Worm (Caenorhabditis elegans): ENCODE results near the gene F19D8.2.

F19D8.2 gene

DNA sequence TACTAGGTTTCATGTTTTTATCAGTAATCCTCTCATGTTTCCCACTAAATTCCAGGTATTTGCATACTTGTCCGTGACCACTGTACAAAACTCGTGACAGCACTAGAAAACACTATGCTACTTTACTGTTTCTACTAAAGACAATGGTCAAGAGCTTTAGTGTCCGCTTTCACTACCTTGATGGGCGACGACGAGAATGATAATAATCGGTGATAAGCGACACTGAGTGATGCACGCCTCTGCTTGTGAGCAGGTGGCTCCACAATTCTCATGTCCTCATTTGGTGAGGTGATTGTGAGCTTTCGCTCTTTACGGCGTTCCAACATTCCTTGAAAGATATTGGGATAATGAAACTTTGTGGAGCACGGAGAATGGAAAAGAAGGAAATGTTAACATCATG, 31.0 kb upstream of the F19D8.2 start:
- TF ChIP-seq lim-6 (tag; optimal IDR thresholded peaks at IDR 0.05) (no peak), hlh-8 (tag; optimal IDR thresholded peaks at IDR 0.05) (no peak), madf-2 (tag; optimal IDR thresholded peaks at IDR 0.05) (no peak), hlh-30 (tag; optimal IDR thresholded peaks at IDR 0.05; ENCODE audit: insufficient read depth) (no peak), unc-3 (GFP tag; conservative IDR thresholded peaks at IDR 0.05) (no peak), unc-3 (tag; optimal IDR thresholded peaks at IDR 0.05) (no peak), ceh-22 (tag; optimal IDR thresholded peaks at IDR 0.05) (no peak), syd-9 (tag; optimal IDR thresholded peaks at IDR 0.05) (no peak), ceh-31 (tag; optimal IDR thresholded peaks at IDR 0.05) (no peak), hlh-15 (tag; optimal IDR thresholded peaks at IDR 0.05) (no peak), fax-1 (tag; optimal IDR thresholded peaks at IDR 0.05) (no peak), zip-5 (tag; optimal IDR thresholded peaks at IDR 0.05) (no peak), tbx-7 (tag; optimal IDR thresholded peaks at IDR 0.05) (no peak), dve-1 (tag; optimal IDR thresholded peaks at IDR 0.05) (no peak), pax-1 (tag; optimal IDR thresholded peaks at IDR 0.05) (no peak), nhr-11 (tag; optimal IDR thresholded peaks at IDR 0.05) (no peak), ceh-6 (GFP tag; optimal IDR thresholded peaks at IDR 0.05) (no peak), T23F11.4 (GFP tag; optimal IDR thresholded peaks at IDR 0.05) (no peak), pag-3 (tag; optimal IDR thresholded peaks at IDR 0.05; ENCODE audit: borderline replicate concordance) (no peak)

DNA sequence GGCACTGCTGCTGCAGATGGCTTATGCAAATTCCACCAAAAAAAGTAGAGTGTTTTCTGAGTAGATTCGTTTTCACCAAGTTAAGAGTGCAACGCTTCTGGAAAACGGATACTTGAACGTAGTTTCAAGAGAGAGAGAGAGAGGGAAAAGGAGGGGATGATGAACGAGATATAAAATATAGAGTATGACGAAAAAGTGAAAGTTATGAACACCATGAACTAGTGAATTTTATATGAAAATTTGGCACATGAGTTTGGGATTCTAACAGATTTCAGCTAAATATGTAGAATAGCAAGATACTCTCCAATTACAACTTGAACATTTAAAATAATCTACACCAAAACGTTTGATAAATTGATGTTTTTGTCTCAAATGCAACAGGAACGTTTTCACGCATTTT, 24.5 kb upstream of the F19D8.2 start, which contains the start of gene obr-3:
Gene obr-3 (minus strand): TSS at position 101 of the 400 bp plus-strand sequence.
- TF ChIP-seq sox-4 (tag; optimal IDR thresholded peaks at IDR 0.05) (no peak), ceh-48 (tag; optimal IDR thresholded peaks at IDR 0.05) (no peak), sox-2 (GFP tag; IDR thresholded peaks at IDR 0.05) (no peak), dmd-4 (tag; optimal IDR thresholded peaks at IDR 0.05; ENCODE audit: borderline replicate concordance) (no peak), pat-9 (tag; optimal IDR thresholded peaks at IDR 0.05) (no peak), hlh-8 (tag; optimal IDR thresholded peaks at IDR 0.05) (no peak), sdc-2 (tag; optimal IDR thresholded peaks at IDR 0.05) (no peak), unc-42 (tag; optimal IDR thresholded peaks at IDR 0.05) (no peak), T23F11.4 (GFP tag; optimal IDR thresholded peaks at IDR 0.05) (no peak), pqm-1 (tag; optimal IDR thresholded peaks at IDR 0.05) (no peak), ref-2 (tag; optimal IDR thresholded peaks at IDR 0.05) (no peak), ceh-22 (tag; optimal IDR thresholded peaks at IDR 0.05) (no peak), pag-3 (tag; optimal IDR thresholded peaks at IDR 0.05; ENCODE audit: borderline replicate concordance) (no peak), ceh-45 (GFP tag; IDR thresholded peaks at IDR 0.05) (no peak), ceh-24 (tag; optimal IDR thresholded peaks at IDR 0.05) (no peak), ceh-30 (tag; optimal IDR thresholded peaks at IDR 0.05) (no peak)

DNA sequence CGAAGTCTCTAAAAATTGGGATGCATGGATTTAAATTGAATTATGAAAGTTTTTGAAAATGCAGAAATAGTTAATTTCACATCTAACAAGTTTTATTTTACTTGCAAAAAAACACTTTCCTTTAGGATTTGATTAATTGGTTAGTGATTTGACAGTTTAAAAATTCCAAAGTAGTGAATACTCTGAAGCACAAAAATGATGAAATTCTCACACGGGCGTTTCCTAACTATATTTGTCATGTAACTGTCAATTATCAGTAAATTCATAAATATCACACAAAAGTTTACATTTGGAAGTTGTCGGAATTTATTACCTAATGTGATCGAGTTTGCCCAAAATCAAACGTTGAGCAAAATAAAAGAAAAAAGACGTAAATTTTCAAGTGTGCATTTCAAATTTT, 23.1 kb upstream of the F19D8.2 start:
- TF ChIP-seq fkh-6 (tag; optimal IDR thresholded peaks at IDR 0.05) = no peak
- TF ChIP-seq ceh-14 (tag; optimal IDR thresholded peaks at IDR 0.05) = no peak
- TF ChIP-seq nhr-232 (tag; optimal IDR thresholded peaks at IDR 0.05) = no peak
- TF ChIP-seq npax-4 (tag; optimal IDR thresholded peaks at IDR 0.05) = no peak

DNA sequence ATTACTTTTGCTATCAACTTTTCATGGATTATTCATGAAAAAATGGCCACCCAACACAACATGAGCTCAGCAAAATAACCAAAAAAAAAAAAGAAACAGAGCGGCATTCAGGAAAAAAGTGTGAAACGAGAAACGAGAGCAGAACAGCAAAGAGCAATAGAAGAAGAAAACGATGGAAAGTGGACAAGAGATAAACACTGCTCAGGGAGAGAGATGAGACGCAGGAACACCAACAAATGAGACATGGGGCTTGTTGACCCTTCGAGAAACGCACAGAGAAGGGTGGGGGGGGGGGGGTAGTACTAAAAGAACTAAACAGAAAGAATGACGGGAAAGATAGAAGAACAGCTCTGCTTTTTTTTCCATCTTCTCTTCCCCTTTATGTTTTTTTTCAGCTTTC, 22.3 kb upstream of the F19D8.2 start:
- TF ChIP-seq fax-1 (tag; optimal IDR thresholded peaks at IDR 0.05) (no peak), ceh-2 (tag; optimal IDR thresholded peaks at IDR 0.05) (no peak), ahr-1 (tag; optimal IDR thresholded peaks at IDR 0.05) (no peak), ceh-45 (GFP tag; IDR thresholded peaks at IDR 0.05) (no peak), C38D4.7 (GFP tag; optimal IDR thresholded peaks at IDR 0.05) (no peak), ceh-22 (tag; optimal IDR thresholded peaks at IDR 0.05) (no peak), lim-6 (tag; optimal IDR thresholded peaks at IDR 0.05) (no peak), ama-1 (optimal IDR thresholded peaks at IDR 0.05) (no peak), dve-1 (tag; optimal IDR thresholded peaks at IDR 0.05) (no peak), unc-3 (GFP tag; conservative IDR thresholded peaks at IDR 0.05) (no peak), unc-3 (tag; optimal IDR thresholded peaks at IDR 0.05) (no peak), Y22D7AL.16 (tag; optimal IDR thresholded peaks at IDR 0.05) (no peak), C08G9.2 (tag; optimal IDR thresholded peaks at IDR 0.05) (no peak)
